Worm (Caenorhabditis elegans): ENCODE data around the gene E02H1.5.

ce11 chrII:9619402-9619862 lies 24.4 kb downstream of the E02H1.5 start:
- TF ChIP-seq ref-1 (GFP tag; conservative IDR thresholded peaks at IDR 0.05) (no peak), T22C8.4 (GFP tag; IDR thresholded peaks at IDR 0.05) (0 out of 2 replicates have a peak, but pooled peaks have one; percentile 27), klf-2 (GFP tag; conservative IDR thresholded peaks at IDR 0.05) (no peak), cog-1 (tag; optimal IDR thresholded peaks at IDR 0.05) (peak; percentile 72), flt-1 (GFP tag; IDR thresholded peaks at IDR 0.05) (peak; percentile 50; the same call in 1 of the 2 replicates), ztf-29 (GFP tag; IDR thresholded peaks at IDR 0.05) (no peak), tab-1 (GFP tag; IDR thresholded peaks at IDR 0.05) (no peak), ztf-23 (GFP tag; IDR thresholded peaks at IDR 0.05) (0 out of 2 replicates have a peak, but pooled peaks have one; percentile 44)
